Worm (Caenorhabditis elegans): ENCODE measurements around the gene btb-20.

DNA sequence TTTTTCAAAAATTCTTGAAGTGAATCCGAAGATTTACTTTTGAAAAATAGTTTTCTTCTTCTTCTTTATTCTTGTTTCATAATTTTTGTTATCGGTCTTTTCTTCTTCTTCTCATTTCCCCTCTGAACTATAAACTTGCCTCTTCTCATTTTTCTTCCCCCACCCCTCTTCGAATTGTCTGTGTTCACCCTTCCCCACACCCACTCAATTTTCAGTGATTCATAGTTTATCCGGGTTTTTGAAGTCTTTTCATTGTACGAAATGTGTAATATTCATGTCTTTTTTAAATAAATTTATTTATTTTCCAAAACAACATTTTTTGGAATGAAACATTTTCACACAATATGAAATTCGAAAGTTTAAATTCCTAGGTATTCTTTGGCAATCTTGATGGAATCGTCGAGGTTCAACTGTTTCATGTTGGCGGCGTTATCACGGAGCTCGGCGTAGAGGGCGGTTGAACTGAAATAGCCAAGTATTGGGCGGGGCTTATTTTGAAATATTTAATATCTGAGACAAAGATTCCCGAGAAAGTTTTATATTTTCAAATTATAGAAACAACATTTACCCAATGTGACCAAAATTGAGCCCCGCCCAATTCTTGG, 30.6 kb downstream of the btb-20 start:
- TF ChIP-seq elt-3 (tag; optimal IDR thresholded peaks at IDR 0.05), result no peak
- no peak for TF ChIP-seq nhr-28 (tag; optimal IDR thresholded peaks at IDR 0.05)
- no peak for TF ChIP-seq snpc-4 (tag; optimal IDR thresholded peaks at IDR 0.05)
- no peak for TF ChIP-seq nhr-76 (tag; optimal IDR thresholded peaks at IDR 0.05)

All from whole organism, L3 larva.